Worm (Caenorhabditis elegans) whole organism, young adult: ENCODE data around the gene bus-4.
A peak's percentile ranks its signal among the peaks of the same experiment; 100 is the strongest.
"Not testable (repeated sequence)": the region's sequence is repeated elsewhere in the genome, so short reads cannot be mapped to it uniquely, and the experiment has no call there.

Source experiments
- ceh-91 ChIP-seq: fragments of 200-800 bp; sonication (Bioruptor generic); IDR thresholded peaks from 2 replicates; pipeline ENCODE4 v1.3.6; 2022; ENCODE audit warnings: missing genetic modification reagents, missing genetic modification characterization, missing compliant biosample characterization
- die-1 ChIP-seq: sonication (generic microtip); optimal IDR thresholded peaks from 2 replicates; lab custom pipeline; 2016; ENCODE audit warnings: missing genotype, mild to moderate bottlenecking, missing genetic modification characterization, missing compliant biosample characterization
- madf-6 ChIP-seq: fragments of 200-800 bp; sonication (Bioruptor generic); IDR thresholded peaks from 2 replicates; pipeline ENCODE4 v1.3.6; 2022; ENCODE audit warnings: missing genetic modification reagents, missing genetic modification characterization, missing compliant biosample characterization
- nfya-1 ChIP-seq: sonication (generic microtip); optimal IDR thresholded peaks from 2 replicates; lab custom pipeline; 2017; ENCODE audit warnings: antibody characterized with exemption, missing compliant biosample characterization, missing genetic modification characterization, borderline replicate concordance; ENCODE audit not compliant: insufficient read depth
- nhr-90 ChIP-seq: sonication (generic microtip); optimal IDR thresholded peaks from 2 replicates; lab custom pipeline; 2016; ENCODE audit warnings: missing genotype, mild to moderate bottlenecking, missing genetic modification characterization, missing compliant biosample characterization
- sea-2 ChIP-seq: fragments of 200-800 bp; sonication (Bioruptor generic); IDR thresholded peaks from 2 replicates; pipeline ENCODE4 v1.3.6; 2022; ENCODE audit warnings: missing genetic modification characterization, missing compliant biosample characterization
- snpc-4 ChIP-seq, 5 experiments: fragments of 150-350 bp in 1 of 5; sonication (generic microtip) in 4 of 5; optimal IDR thresholded peaks; 2 replicates each; lab custom pipeline; 2014 to 2018; ENCODE audit warnings: missing genetic modification characterization in 5 of 5, missing biosample characterization in 3 of 5, antibody characterized with exemption in 2 of 5, mild to moderate bottlenecking in 2 of 5, missing compliant biosample characterization in 2 of 5, missing genotype in 2 of 5, moderate library complexity in 2 of 5, missing genetic modification reagents in 1 of 5

ce11 chrIV:4725478-4725920 lies 37.4 kb downstream of the bus-4 start:
- TF ChIP-seq snpc-4 (GFP tag; optimal IDR thresholded peaks at IDR 0.05; lab: Kevin White, UChicago); nfya-1 (tag; lab: Kevin White, UChicago): not testable (repeated sequence)
- TF ChIP-seq snpc-4 (tag; optimal IDR thresholded peaks at IDR 0.05; lab: Kevin White, UChicago) (peak in 2 of 4 experiments; percentile 74 to 78), nhr-90 (tag; lab: Kevin White, UChicago) (peak; percentile 69), die-1 (tag; lab: Kevin White, UChicago) (peak; percentile 6), madf-6 (GFP tag; lab: Robert Waterston, UW) (peak; percentile 89), ceh-91 (peak; percentile 98), sea-2 (GFP tag; lab: Robert Waterston, UW) (peak; percentile 99)
